Fruit fly (Drosophila melanogaster): ENCODE data around the gene CG11563.

The CG11563 gene

dm6 chr3R:31717299-31718167 is 19.3 kb upstream of the CG11563 start (continued):
- TF ChIP-seq CG10565 (GFP tag; optimal IDR thresholded peaks at IDR 0.05) (no peak), gt (GFP tag; IDR thresholded peaks at IDR 0.05) (no peak), seq (GFP tag; IDR thresholded peaks at IDR 0.05) (peak; percentile 66), Asciz (GFP tag; optimal IDR thresholded peaks at IDR 0.05) (no peak), CG4730 (GFP tag; IDR thresholded peaks at IDR 0.05) (no peak), Taf1 (GFP tag; IDR thresholded peaks at IDR 0.05) (no peak; the same call in 1 of the 2 replicates), aop (GFP tag; IDR thresholded peaks at IDR 0.05) (no peak), gro (GFP tag; optimal IDR thresholded peaks at IDR 0.05) (peak; percentile 32), crp (GFP tag; optimal IDR thresholded peaks at IDR 0.05) (no peak), CG8478 (optimal IDR thresholded peaks at IDR 0.05) (no peak), HHEX (GFP tag; optimal IDR thresholded peaks at IDR 0.05) (peak; percentile 63), chinmo (GFP tag; IDR thresholded peaks at IDR 0.05; ENCODE audit: partially characterized antibody) (0 out of 4 replicates have a peak, but pooled peaks have one; percentile 40), Chrac-16 (GFP tag; optimal IDR thresholded peaks at IDR 0.05) (peak; percentile 23), ftz-f1 (GFP tag; optimal IDR thresholded peaks at IDR 0.05) (no peak), CG10543 (GFP tag; optimal IDR thresholded peaks at IDR 0.05) (peak; percentile 26), CG10209 (GFP tag; optimal IDR thresholded peaks at IDR 0.05) (peak; percentile 74), Awh (GFP tag; IDR thresholded peaks at IDR 0.05) (no peak), CG13775 (GFP tag; optimal IDR thresholded peaks at IDR 0.05) (peak; percentile 51), inv (GFP tag; IDR thresholded peaks at IDR 0.05; ENCODE audit: partially characterized antibody) (no peak), amos (GFP tag; IDR thresholded peaks at IDR 0.05; ENCODE audit: partially characterized antibody) (no peak), nom (GFP tag; optimal IDR thresholded peaks at IDR 0.05) (peak; percentile 49), CG10431 (GFP tag; optimal IDR thresholded peaks at IDR 0.05) (no peak), CG8281 (tag; optimal IDR thresholded peaks at IDR 0.05) (no peak), CG30431 (GFP tag; optimal IDR thresholded peaks at IDR 0.05) (peak; percentile 60), Vsx1 (GFP tag; optimal IDR thresholded peaks at IDR 0.05) (no peak), vnd (GFP tag; IDR thresholded peaks at IDR 0.05; ENCODE audit: partially characterized antibody) (no peak), cato (GFP tag; optimal IDR thresholded peaks at IDR 0.05; ENCODE audit: borderline replicate concordance) (no peak), chif (GFP tag; optimal IDR thresholded peaks at IDR 0.05) (peak; percentile 36 to 56), CG14441 (GFP tag; IDR thresholded peaks at IDR 0.05) (peak; percentile 51), CG13123 (GFP tag; optimal IDR thresholded peaks at IDR 0.05) (no peak), CG13424 (tag; optimal IDR thresholded peaks at IDR 0.05) (peak; percentile 73), sc (optimal IDR thresholded peaks at IDR 0.05) (no peak), sc (GFP tag; optimal IDR thresholded peaks at IDR 0.05) (no peak), schlank (tag; optimal IDR thresholded peaks at IDR 0.05) (peak; percentile 52), CG15601 (tag; optimal IDR thresholded peaks at IDR 0.05) (peak; percentile 2), Atf-2 (GFP tag; optimal IDR thresholded peaks at IDR 0.05) (peak; percentile 67), Atf6 (GFP tag; IDR thresholded peaks at IDR 0.05) (peak; percentile 38; the same call in 1 of the 2 replicates), Drgx (GFP tag; IDR thresholded peaks at IDR 0.05) (peak; percentile 38; the same call in 1 of the 2 replicates), CG11085 (GFP tag; IDR thresholded peaks at IDR 0.05) (no peak), yki (optimal IDR thresholded peaks at IDR 0.05) (no peak), CG15269 (tag; optimal IDR thresholded peaks at IDR 0.05) (peak; percentile 71), CG1832 (GFP tag; optimal IDR thresholded peaks at IDR 0.05) (no peak), CG16863 (GFP tag; optimal IDR thresholded peaks at IDR 0.05) (peak; percentile 33), CG3281 (GFP tag; optimal IDR thresholded peaks at IDR 0.05) (peak; percentile 70), stwl (tag; optimal IDR thresholded peaks at IDR 0.05) (no peak), run (tag; optimal IDR thresholded peaks at IDR 0.05) (no peak), insv (GFP tag; optimal IDR thresholded peaks at IDR 0.05) (no peak), CG7839 (tag; optimal IDR thresholded peaks at IDR 0.05) (peak; percentile 79), CG12104 (GFP tag; optimal IDR thresholded peaks at IDR 0.05) (no peak)
